Fruit fly (Drosophila melanogaster): ENCODE data around the gene CG3588.

CG3588 gene

dm6 chrX:2919742-2920141 is at the start of gene CG3588 (continued):
- TF ChIP-seq ap (GFP tag; IDR thresholded peaks at IDR 0.05) (peak; percentile 59; the same call in 1 of the 2 replicates), pzg (GFP tag; optimal IDR thresholded peaks at IDR 0.05) (no peak), eyg (GFP tag; optimal IDR thresholded peaks at IDR 0.05) (peak; percentile 55), CG11456 (GFP tag; IDR thresholded peaks at IDR 0.05) (peak; percentile 88), mirr (GFP tag; optimal IDR thresholded peaks at IDR 0.05) (no peak), CG11504 (tag; optimal IDR thresholded peaks at IDR 0.05) (peak; percentile 76), CG10209 (GFP tag; optimal IDR thresholded peaks at IDR 0.05) (peak; percentile 61), Dip3 (GFP tag; optimal IDR thresholded peaks at IDR 0.05) (peak; percentile 59), CG18011 (GFP tag; optimal IDR thresholded peaks at IDR 0.05) (peak; percentile 46), CG17186 (GFP tag; optimal IDR thresholded peaks at IDR 0.05) (no peak), CG30020 (tag; optimal IDR thresholded peaks at IDR 0.05) (no peak), CG1832 (GFP tag; optimal IDR thresholded peaks at IDR 0.05) (no peak), CG12071 (GFP tag; optimal IDR thresholded peaks at IDR 0.05) (peak; percentile 54), CG10274 (GFP tag; optimal IDR thresholded peaks at IDR 0.05) (peak; percentile 32), NfI (GFP tag; optimal IDR thresholded peaks at IDR 0.05) (peak; percentile 81), CG11398 (GFP tag; optimal IDR thresholded peaks at IDR 0.05) (peak; percentile 32), E2f1 (GFP tag; IDR thresholded peaks at IDR 0.05) (peak; percentile 77), D19B (GFP tag; optimal IDR thresholded peaks at IDR 0.05) (peak; percentile 63), en (GFP tag; optimal IDR thresholded peaks at IDR 0.05) (no peak), Poxn (GFP tag; IDR thresholded peaks at IDR 0.05) (peak; percentile 50; the same call in 1 of the 2 replicates), CG32767 (GFP tag; IDR thresholded peaks at IDR 0.05) (peak; percentile 63), trh (GFP tag; optimal IDR thresholded peaks at IDR 0.05) (no peak), zf30C (GFP tag; optimal IDR thresholded peaks at IDR 0.05) (no peak), NC2β (GFP tag; optimal IDR thresholded peaks at IDR 0.05) (peak; percentile 34), CG8359 (GFP tag; optimal IDR thresholded peaks at IDR 0.05; ENCODE audit: borderline replicate concordance) (no peak), Max (GFP tag; optimal IDR thresholded peaks at IDR 0.05) (peak; percentile 34), zfh2 (GFP tag; optimal IDR thresholded peaks at IDR 0.05) (peak; percentile 77), CG7372 (GFP tag; IDR thresholded peaks at IDR 0.05) (peak; percentile 82), Side (GFP tag; optimal IDR thresholded peaks at IDR 0.05) (no peak), HLHmδ (GFP tag; optimal IDR thresholded peaks at IDR 0.05) (no peak), CG7745 (tag; optimal IDR thresholded peaks at IDR 0.05) (no peak), dysf (GFP tag; IDR thresholded peaks at IDR 0.05) (peak; percentile 87), ssp (GFP tag; IDR thresholded peaks at IDR 0.05) (0 out of 2 replicates have a peak, but pooled peaks have one; percentile 5), Fer1 (GFP tag; optimal IDR thresholded peaks at IDR 0.05) (peak; percentile 72), CTCF (GFP tag; optimal IDR thresholded peaks at IDR 0.05) (no peak), Tbp (GFP tag; optimal IDR thresholded peaks at IDR 0.05) (no peak), CG17359 (tag; optimal IDR thresholded peaks at IDR 0.05) (peak; percentile 64), sr (GFP tag; IDR thresholded peaks at IDR 0.05) (0 out of 3 replicates have a peak, but pooled peaks have one; percentile 14), lmd (GFP tag; IDR thresholded peaks at IDR 0.05) (peak; percentile 85), hbn (GFP tag; IDR thresholded peaks at IDR 0.05; ENCODE audit: partially characterized antibody) (no peak), nmo (GFP tag; optimal IDR thresholded peaks at IDR 0.05) (peak; percentile 61), z (GFP tag; IDR thresholded peaks at IDR 0.05) (no peak), CG10267 (tag; optimal IDR thresholded peaks at IDR 0.05) (peak; percentile 41), Asciz (GFP tag; optimal IDR thresholded peaks at IDR 0.05) (peak; percentile 37), Lim3 (GFP tag; IDR thresholded peaks at IDR 0.05) (no peak), CG7963 (GFP tag; IDR thresholded peaks at IDR 0.05; ENCODE audit: partially characterized antibody) (no peak), CG10431 (GFP tag; optimal IDR thresholded peaks at IDR 0.05) (no peak), sna (GFP tag; IDR thresholded peaks at IDR 0.05; ENCODE audit: partially characterized antibody) (no peak), sqz (GFP tag; optimal IDR thresholded peaks at IDR 0.05) (peak; percentile 70), fd3F (GFP tag; optimal IDR thresholded peaks at IDR 0.05) (peak; percentile 66), maf-S (GFP tag; optimal IDR thresholded peaks at IDR 0.05) (peak; percentile 58)
